Fruit fly (Drosophila melanogaster) whole organism, embryonic: ENCODE data around the gene MTF-1.

Experiments used
- Atf6 ChIP-seq: fragments of 200-800 bp; sonication (Bioruptor generic); IDR thresholded peaks from 2 replicates; pipeline ENCODE4 v1.3.6; 2022; ENCODE audit warnings: missing biosample characterization, missing genetic modification characterization
- Bgb ChIP-seq: fragments of 200-800 bp; sonication (Bioruptor generic); IDR thresholded peaks from 2 replicates; pipeline ENCODE4 v1.3.6; 2022; ENCODE audit warnings: missing biosample characterization, missing genetic modification characterization; ENCODE audit not compliant: partially characterized antibody
- CG10543 ChIP-seq: fragments of 200-800 bp; sonication (Bioruptor generic); optimal IDR thresholded peaks from 3 replicates; lab custom pipeline; 2017; ENCODE audit warnings: missing biosample characterization, mild to moderate bottlenecking, missing genetic modification characterization, moderate library complexity
- CG10565 ChIP-seq: fragments of 200-800 bp; sonication (Bioruptor generic); optimal IDR thresholded peaks from 3 replicates; lab custom pipeline; 2016; ENCODE audit warnings: missing biosample characterization, mild to moderate bottlenecking, missing genetic modification characterization
- CG12155 ChIP-seq: fragments of 200-800 bp; sonication (Bioruptor generic); optimal IDR thresholded peaks from 3 replicates; lab custom pipeline; 2016; ENCODE audit warnings: missing biosample characterization, missing genetic modification characterization
- CG13287 ChIP-seq: fragments of 200-800 bp; sonication (Bioruptor generic); IDR thresholded peaks from 2 replicates; pipeline ENCODE4 v1.3.6; 2022; ENCODE audit warnings: missing biosample characterization, missing genetic modification characterization; ENCODE audit not compliant: partially characterized antibody
- CG13775 ChIP-seq: fragments of 200-800 bp; sonication (Bioruptor generic); optimal IDR thresholded peaks from 3 replicates; lab custom pipeline; 2017; ENCODE audit warnings: missing biosample characterization, mild to moderate bottlenecking, missing genetic modification characterization
- CG14441 ChIP-seq: fragments of 200-800 bp; sonication (Bioruptor generic); IDR thresholded peaks from 2 replicates; pipeline ENCODE4 v1.3.6; 2022; ENCODE audit warnings: missing biosample characterization, missing genetic modification characterization
- CG1529 ChIP-seq: fragments of 200-800 bp; sonication (Bioruptor generic); optimal IDR thresholded peaks from 3 replicates; lab custom pipeline; 2018; ENCODE audit warnings: missing biosample characterization, missing genetic modification characterization
- CG15479 ChIP-seq: fragments of 200-800 bp; sonication (Bioruptor generic); optimal IDR thresholded peaks from 3 replicates; lab custom pipeline; 2019; ENCODE audit warnings: missing biosample characterization, mild to moderate bottlenecking, missing genetic modification characterization, moderate library complexity
- CG18011 ChIP-seq: fragments of 200-800 bp; sonication (Bioruptor generic); optimal IDR thresholded peaks from 2 replicates; lab custom pipeline; 2017; ENCODE audit warnings: missing biosample characterization, missing genetic modification characterization, mild to moderate bottlenecking, moderate library complexity, missing genotype
- CG34376 ChIP-seq: fragments of 200-800 bp; sonication (Bioruptor generic); optimal IDR thresholded peaks from 2 replicates; lab custom pipeline; 2018; ENCODE audit warnings: missing biosample characterization, mild to moderate bottlenecking, missing genetic modification characterization
- CG6175 ChIP-seq: fragments of 200-800 bp; sonication (Bioruptor generic); IDR thresholded peaks from 3 replicates; pipeline ENCODE4 v1.3.6; 2022; ENCODE audit warnings: missing biosample characterization, missing genetic modification characterization
- CG7963 ChIP-seq: fragments of 200-800 bp; sonication (Bioruptor generic); IDR thresholded peaks from 3 replicates; pipeline ENCODE4 v1.3.6; 2022; ENCODE audit warnings: missing biosample characterization, missing genetic modification characterization; ENCODE audit not compliant: partially characterized antibody
- CG9437 ChIP-seq: fragments of 200-800 bp; sonication (Bioruptor generic); optimal IDR thresholded peaks from 2 replicates; lab custom pipeline; 2018; ENCODE audit warnings: missing biosample characterization, mild to moderate bottlenecking, missing genetic modification characterization
- Camta ChIP-seq: fragments of 200-800 bp; sonication (Bioruptor generic); optimal IDR thresholded peaks from 2 replicates; lab custom pipeline; 2016; ENCODE audit warnings: missing biosample characterization, missing genetic modification characterization
- Dad ChIP-seq: fragments of 200-800 bp; sonication (Bioruptor generic); optimal IDR thresholded peaks from 3 replicates; lab custom pipeline; 2016; ENCODE audit warnings: missing biosample characterization, missing genetic modification characterization
- Dbx ChIP-seq: fragments of 200-800 bp; sonication (Bioruptor generic); IDR thresholded peaks from 3 replicates; pipeline ENCODE4 v1.3.6; 2022; ENCODE audit warnings: missing biosample characterization, missing genetic modification characterization
- Dref ChIP-seq: fragments of 200-800 bp; sonication (Bioruptor generic); IDR thresholded peaks from 2 replicates; pipeline ENCODE4 v1.3.6; 2022; ENCODE audit warnings: missing biosample characterization, missing genetic modification characterization
- ERR ChIP-seq: fragments of 200-800 bp; sonication (Bioruptor generic); optimal IDR thresholded peaks from 2 replicates; lab custom pipeline; 2016; ENCODE audit warnings: missing biosample characterization, missing genetic modification characterization
- Eip74EF ChIP-seq, 2 experiments: fragments of 200-800 bp in 1 of 2; fragments of >200 bp in 1 of 2; sonication (Bioruptor generic) in 1 of 2; optimal IDR thresholded peaks; 2 replicates each; lab custom pipeline; 2017 to 2019; ENCODE audit warnings: missing biosample characterization in 2 of 2, missing genetic modification characterization in 2 of 2, mild to moderate bottlenecking in 1 of 2, moderate library complexity in 1 of 2
- Ets65A ChIP-seq: fragments of 200-800 bp; sonication (Bioruptor generic); peaks from one replicate; lab custom pipeline; 2016; ENCODE audit warnings: missing biosample characterization, missing genetic modification characterization
- Hr51 ChIP-seq, 2 experiments: fragments of 200-800 bp; sonication (Bioruptor generic); optimal IDR thresholded peaks; 2 replicates in 1 of 2; 3 replicates in 1 of 2; lab custom pipeline; 2016 to 2018; ENCODE audit warnings: missing biosample characterization in 2 of 2, missing genetic modification characterization in 2 of 2, mild to moderate bottlenecking in 1 of 2, moderate library complexity in 1 of 2
- MBD-R2 ChIP-seq: fragments of 200-800 bp; sonication (Bioruptor generic); IDR thresholded peaks from 2 replicates; pipeline ENCODE4 v1.3.6; 2022; ENCODE audit warnings: missing biosample characterization, missing genetic modification characterization
- Nf-YA ChIP-seq: fragments of 200-800 bp; sonication (Bioruptor generic); IDR thresholded peaks from 2 replicates; pipeline ENCODE4 v1.3.6; 2022; ENCODE audit warnings: missing biosample characterization, missing genetic modification characterization
- Nf-YC ChIP-seq: fragments of 200-800 bp; optimal IDR thresholded peaks from 3 replicates; lab custom pipeline; 2019; ENCODE audit warnings: missing biosample characterization, mild to moderate bottlenecking, missing genetic modification characterization, moderate library complexity
- Spps ChIP-seq: fragments of 200-800 bp; sonication (Bioruptor generic); optimal IDR thresholded peaks from 2 replicates; lab custom pipeline; 2018; ENCODE audit warnings: missing biosample characterization, mild to moderate bottlenecking, missing genetic modification characterization
- YL-1 ChIP-seq: fragments of 200-800 bp; sonication (Bioruptor generic); optimal IDR thresholded peaks from 3 replicates; lab custom pipeline; 2017; ENCODE audit warnings: missing biosample characterization, mild to moderate bottlenecking, missing genetic modification characterization
- bsh ChIP-seq, 2 experiments: fragments of 200-800 bp; sonication (Bioruptor generic); optimal IDR thresholded peaks; 2 replicates each; lab custom pipeline; 2017 to 2018; ENCODE audit warnings: mild to moderate bottlenecking in 2 of 2, missing biosample characterization in 2 of 2, missing genetic modification characterization in 2 of 2, moderate library complexity in 1 of 2
- chm ChIP-seq: fragments of 200-800 bp; sonication (Bioruptor generic); IDR thresholded peaks from 2 replicates; pipeline ENCODE4 v1.3.6; 2022; ENCODE audit warnings: missing biosample characterization, missing genetic modification characterization
- crp ChIP-seq, 2 experiments: fragments of 200-800 bp; sonication (Bioruptor generic); optimal IDR thresholded peaks; 2 replicates in 1 of 2; 3 replicates in 1 of 2; lab custom pipeline; 2017; ENCODE audit warnings: missing biosample characterization in 2 of 2, missing genetic modification characterization in 2 of 2, mild to moderate bottlenecking in 1 of 2, moderate library complexity in 1 of 2
- dan ChIP-seq: fragments of 200-800 bp; sonication (Bioruptor generic); IDR thresholded peaks from 2 replicates; pipeline ENCODE4 v1.3.6; 2022; ENCODE audit warnings: missing biosample characterization, missing genetic modification characterization
- dati ChIP-seq: fragments of 200-800 bp; sonication (Bioruptor generic); IDR thresholded peaks from 2 replicates; pipeline ENCODE4 v1.3.6; 2022; ENCODE audit warnings: missing biosample characterization, missing genetic modification characterization
- dmrt11E ChIP-seq: fragments of 200-800 bp; sonication (Bioruptor generic); optimal IDR thresholded peaks from 3 replicates; lab custom pipeline; 2018; ENCODE audit warnings: missing biosample characterization, mild to moderate bottlenecking, missing genetic modification characterization, moderate library complexity
- fd96Cb ChIP-seq: fragments of 200-800 bp; sonication (Bioruptor generic); optimal IDR thresholded peaks from 2 replicates; lab custom pipeline; 2018; ENCODE audit warnings: missing biosample characterization, mild to moderate bottlenecking, missing genetic modification characterization, moderate library complexity
- ftz-f1 ChIP-seq: fragments of 200-800 bp; sonication (Bioruptor generic); optimal IDR thresholded peaks from 2 replicates; lab custom pipeline; 2016; ENCODE audit warnings: missing biosample characterization, missing genetic modification characterization
- gem ChIP-seq: fragments of 200-800 bp; sonication (Bioruptor generic); optimal IDR thresholded peaks from 2 replicates; lab custom pipeline; 2019; ENCODE audit warnings: missing biosample characterization, mild to moderate bottlenecking, missing genetic modification characterization, moderate library complexity
- h ChIP-seq: fragments of >200 bp; optimal IDR thresholded peaks from 2 replicates; lab custom pipeline; 2017
- her ChIP-seq: fragments of 200-800 bp; sonication (Bioruptor generic); optimal IDR thresholded peaks from 2 replicates; lab custom pipeline; 2016; ENCODE audit warnings: missing biosample characterization, missing genetic modification characterization
- insv ChIP-seq, 2 experiments: fragments of 200-800 bp; sonication (Bioruptor generic); optimal IDR thresholded peaks; 3 replicates each; lab custom pipeline; 2016 to 2018; ENCODE audit warnings: missing biosample characterization in 2 of 2, missing genetic modification characterization in 2 of 2
- mam ChIP-seq: fragments of 200-800 bp; sonication (Bioruptor generic); optimal IDR thresholded peaks from 3 replicates; lab custom pipeline; 2016; ENCODE audit warnings: missing biosample characterization, missing genetic modification characterization
- nerfin-1 ChIP-seq: fragments of 200-800 bp; sonication (Bioruptor generic); optimal IDR thresholded peaks from 3 replicates; lab custom pipeline; 2019; ENCODE audit warnings: missing biosample characterization, mild to moderate bottlenecking, missing genetic modification characterization, moderate library complexity
- phol ChIP-seq: fragments of 200-800 bp; sonication (Bioruptor generic); optimal IDR thresholded peaks from 3 replicates; lab custom pipeline; 2018; ENCODE audit warnings: missing biosample characterization, mild to moderate bottlenecking, missing genetic modification characterization, moderate library complexity
- sima ChIP-seq: fragments of 200-800 bp; sonication (Bioruptor generic); optimal IDR thresholded peaks from 2 replicates; lab custom pipeline; 2016; ENCODE audit warnings: missing biosample characterization, missing genetic modification characterization
- sr ChIP-seq: fragments of 200-800 bp; sonication (Bioruptor generic); IDR thresholded peaks from 3 replicates; pipeline ENCODE4 v1.3.6; 2022; ENCODE audit warnings: missing biosample characterization, missing genetic modification characterization
- ttk ChIP-seq: fragments of 200-800 bp; sonication (Bioruptor generic); IDR thresholded peaks from 2 replicates; pipeline ENCODE4 v2.1.2; 2022; ENCODE audit warnings: missing biosample characterization, missing genetic modification characterization
- wdn ChIP-seq: fragments of 200-800 bp; sonication (Bioruptor generic); IDR thresholded peaks from 2 replicates; pipeline ENCODE4 v1.3.6; 2022; ENCODE audit warnings: missing biosample characterization, missing genetic modification characterization

MTF-1 gene

DNA sequence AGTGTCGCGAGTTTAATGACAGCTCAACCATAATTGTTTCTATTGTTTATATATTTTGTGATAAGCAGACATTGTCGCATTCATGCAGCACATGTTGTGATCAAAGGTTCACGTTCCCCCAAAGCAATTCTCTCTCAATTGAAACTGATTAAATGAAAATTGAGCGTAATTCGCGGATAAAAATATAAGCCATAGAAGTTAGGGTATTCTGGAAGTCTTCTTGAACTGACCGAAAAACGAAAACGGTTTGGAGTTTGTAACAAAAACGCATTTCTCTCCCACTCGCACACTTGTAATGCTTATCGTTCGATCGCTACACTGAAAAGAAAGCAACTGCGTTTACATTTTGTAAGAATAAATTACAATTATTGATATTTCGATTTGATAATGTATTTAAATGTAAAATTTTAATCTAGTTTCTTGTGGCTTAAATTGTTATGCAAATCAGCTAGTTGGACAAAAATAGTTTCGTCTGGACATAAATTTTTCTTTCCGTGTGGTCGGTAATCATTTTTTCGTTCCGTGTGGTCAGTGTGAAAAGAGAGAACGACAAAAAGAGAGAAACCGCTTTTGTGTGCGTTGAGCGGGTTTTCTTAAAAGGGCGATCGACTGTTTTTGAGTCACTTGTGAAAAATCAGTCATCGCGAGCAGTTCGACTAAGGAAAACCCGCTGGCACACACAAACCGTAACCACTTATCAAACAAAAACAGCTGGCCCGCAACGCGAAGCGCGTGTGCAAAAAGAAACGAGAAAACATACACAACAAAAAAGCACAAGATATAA is 7.3 kb upstream of the MTF-1 start, which contains the start of gene aay (continued):
- peak; percentile 99 for TF ChIP-seq fd96Cb
- TF ChIP-seq CG12155 (GFP tag; lab: Kevin White, UChicago), result peak; percentile 97
- peak; percentile 98 for TF ChIP-seq Dad
- peak; percentile 95 for TF ChIP-seq wdn
- TF ChIP-seq dan (GFP tag; lab: Robert Waterston, UW), result peak; percentile 96
- TF ChIP-seq dmrt11E (tag; lab: Kevin White, UChicago), result peak; percentile 99
- TF ChIP-seq ttk (GFP tag; lab: Robert Waterston, UW), result peak; percentile 98
- TF ChIP-seq CG13775 (GFP tag; lab: Kevin White, UChicago), result peak; percentile 99
- TF ChIP-seq CG13287 (GFP tag; lab: Robert Waterston, UW), result peak; percentile 63
- TF ChIP-seq Dref (GFP tag; lab: Robert Waterston, UW), result peak; percentile 40
- peak; percentile 90 for TF ChIP-seq CG18011
- peak; percentile 97 for TF ChIP-seq YL-1 (GFP tag; lab: Kevin White, UChicago)
- TF ChIP-seq Nf-YC (tag; lab: Kevin White, UChicago), result peak; percentile 93
- peak; percentile 99 for TF ChIP-seq chm
- peak; percentile 97 for TF ChIP-seq Nf-YA (GFP tag; lab: Robert Waterston, UW)
- peak; percentile 97 for TF ChIP-seq mam (GFP tag; lab: Kevin White, UChicago)
- peak; percentile 66 to 81 for TF ChIP-seq insv (GFP tag; optimal IDR thresholded peaks at IDR 0.05; lab: Kevin White, UChicago)
- peak; percentile 96 for TF ChIP-seq ERR
- no peak for TF ChIP-seq h (lab: Kevin White, UChicago)
- TF ChIP-seq bsh (GFP tag; optimal IDR thresholded peaks at IDR 0.05; lab: Kevin White, UChicago), result peak; percentile 93 to 99
- TF ChIP-seq CG1529 (GFP tag; lab: Kevin White, UChicago), result peak; percentile 99
- TF ChIP-seq Eip74EF (GFP tag; optimal IDR thresholded peaks at IDR 0.05; lab: Kevin White, UChicago), result peak in 1 of 2 experiments; percentile 100
- TF ChIP-seq Atf6 (GFP tag; lab: Robert Waterston, UW), result peak; percentile 99
- TF ChIP-seq sima (GFP tag; lab: Kevin White, UChicago), result peak; percentile 95
- TF ChIP-seq phol (tag; lab: Kevin White, UChicago), result peak; percentile 99
- TF ChIP-seq nerfin-1 (tag; lab: Kevin White, UChicago), result peak; percentile 98
- peak; percentile 100 for TF ChIP-seq gem (tag; lab: Kevin White, UChicago)

DNA sequence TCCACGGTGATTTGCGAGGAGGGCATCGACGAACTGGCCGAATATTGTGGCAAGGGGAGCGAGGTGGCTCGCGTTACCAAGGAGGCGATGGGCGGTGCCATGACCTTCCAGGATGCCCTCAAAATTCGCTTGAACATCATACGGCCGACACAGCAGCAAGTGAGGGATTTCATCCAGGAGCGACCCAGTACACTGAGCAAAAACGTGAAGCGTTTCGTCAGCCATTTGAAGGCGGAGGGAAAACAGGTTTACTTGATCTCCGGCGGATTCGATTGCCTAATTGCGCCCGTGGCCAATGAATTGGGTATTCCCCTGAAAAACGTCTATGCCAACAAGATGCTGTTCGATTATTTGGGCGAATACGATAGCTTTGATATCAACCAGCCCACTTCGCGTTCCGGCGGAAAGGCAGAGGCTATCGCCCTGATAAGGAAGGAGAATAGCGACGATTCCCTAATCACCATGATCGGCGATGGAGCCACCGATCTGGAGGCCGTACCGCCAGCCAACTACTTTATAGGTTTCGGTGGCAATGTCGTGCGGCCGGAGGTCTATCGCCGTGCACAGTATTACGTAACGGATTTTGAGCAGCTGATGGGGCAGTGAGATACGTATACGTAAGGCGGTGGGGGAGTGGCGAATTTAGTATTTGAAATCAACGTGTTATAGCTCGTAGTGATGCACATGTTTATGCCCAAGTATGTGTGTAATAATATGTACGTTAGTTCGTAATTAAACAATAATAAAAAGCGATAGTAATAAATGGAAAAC is 6.2 kb upstream of the MTF-1 start:
- TF ChIP-seq sr (GFP tag; lab: Robert Waterston, UW) (no peak), CG15479 (GFP tag; lab: Kevin White, UChicago) (no peak), Ets65A (GFP tag; lab: Kevin White, UChicago) (peak; percentile 66), Dbx (GFP tag; lab: Robert Waterston, UW) (peak; percentile 9; the same call in 1 of the 3 replicates), CG7963 (GFP tag; lab: Robert Waterston, UW) (no peak), Bgb (GFP tag; lab: Robert Waterston, UW) (0 out of 2 replicates have a peak, but pooled peaks have one; percentile 20), CG1529 (GFP tag; lab: Kevin White, UChicago) (no peak), ftz-f1 (GFP tag; lab: Kevin White, UChicago) (peak; percentile 38), CG6175 (GFP tag; lab: Robert Waterston, UW) (no peak; the same call in 2 of the 3 replicates), dati (GFP tag; lab: Robert Waterston, UW) (no peak), Camta (GFP tag; lab: Kevin White, UChicago) (no peak), CG10565 (GFP tag; lab: Kevin White, UChicago) (no peak), Hr51 (GFP tag; optimal IDR thresholded peaks at IDR 0.05; lab: Kevin White, UChicago) (peak in 1 of 2 experiments; percentile 0), MBD-R2 (GFP tag; lab: Robert Waterston, UW) (no peak), her (GFP tag; lab: Kevin White, UChicago) (no peak), CG14441 (GFP tag; lab: Robert Waterston, UW) (no peak), CG9437 (GFP tag; lab: Kevin White, UChicago) (peak; percentile 98), CG34376 (peak; percentile 57), crp (GFP tag; optimal IDR thresholded peaks at IDR 0.05; lab: Kevin White, UChicago) (peak in 1 of 2 experiments; percentile 53), CG10543 (GFP tag; lab: Kevin White, UChicago) (peak; percentile 35), Spps (tag; lab: Kevin White, UChicago) (no peak)
